Fruit fly (Drosophila melanogaster): ENCODE measurements around the gene mdlc.

dm6 chr3R:20107863-20108262, 50.3 kb downstream of the mdlc start, which contains the start of gene CG31206:
- TF ChIP-seq CTCF (optimal IDR thresholded peaks at IDR 0.05) (no peak), CG8478 (optimal IDR thresholded peaks at IDR 0.05) (no peak)
